Fruit fly (Drosophila melanogaster): ENCODE results near the gene Eig71Ee.

Gene Eig71Ee

dm6 chr3L:15604979-15605378, 50.8 kb downstream of the Eig71Ee start:
- no peak for TF ChIP-seq dsx (GFP tag; optimal IDR thresholded peaks at IDR 0.05; ENCODE audit: poor library complexity, severe bottlenecking)
- no peak for TF ChIP-seq fkh (GFP tag; optimal IDR thresholded peaks at IDR 0.05)
- TF ChIP-seq vri (GFP tag; optimal IDR thresholded peaks at IDR 0.05) = no peak

Measured in whole organism, prepupa.